Fruit fly (Drosophila melanogaster): ENCODE measurements around the gene Best1.

The Best1 gene

dm6 chr3R:10153957-10154685 is 16.2 kb downstream of the Best1 start:
- TF ChIP-seq pdm3 (GFP tag; optimal IDR thresholded peaks at IDR 0.05) (peak; percentile 58), Eip75B (GFP tag; optimal IDR thresholded peaks at IDR 0.05) (peak; percentile 23), CG11762 (GFP tag; optimal IDR thresholded peaks at IDR 0.05; ENCODE audit: insufficient read depth) (peak; percentile 19), salr (GFP tag; optimal IDR thresholded peaks at IDR 0.05) (peak in 1 of 2 experiments; percentile 33), Lpt (GFP tag; optimal IDR thresholded peaks at IDR 0.05) (peak; percentile 41), CG15336 (GFP tag; IDR thresholded peaks at IDR 0.05) (peak; percentile 87), CG6792 (GFP tag; optimal IDR thresholded peaks at IDR 0.05) (peak; percentile 19), Ets96B (tag; optimal IDR thresholded peaks at IDR 0.05) (no peak), dac (GFP tag; optimal IDR thresholded peaks at IDR 0.05) (peak; percentile 60), CG4318 (GFP tag; optimal IDR thresholded peaks at IDR 0.05) (peak; percentile 37), CG8119 (GFP tag; IDR thresholded peaks at IDR 0.05) (peak; percentile 74), cyc (GFP tag; optimal IDR thresholded peaks at IDR 0.05) (no peak), lz (GFP tag; optimal IDR thresholded peaks at IDR 0.05) (no peak), CG10631 (GFP tag; optimal IDR thresholded peaks at IDR 0.05) (peak; percentile 34), eg (GFP tag; IDR thresholded peaks at IDR 0.05) (no peak; the same call in none of the 3 replicates), Hr4 (GFP tag; optimal IDR thresholded peaks at IDR 0.05) (peak; percentile 75), CG11294 (GFP tag; IDR thresholded peaks at IDR 0.05) (peak; percentile 53; the same call in 1 of the 2 replicates), achi (GFP tag; optimal IDR thresholded peaks at IDR 0.05) (peak; percentile 61), CG3919 (GFP tag; optimal IDR thresholded peaks at IDR 0.05) (no peak), Hr38 (GFP tag; optimal IDR thresholded peaks at IDR 0.05) (no peak), acj6 (GFP tag; optimal IDR thresholded peaks at IDR 0.05) (peak; percentile 33), Gug (GFP tag; IDR thresholded peaks at IDR 0.05) (peak; percentile 62), CG8319 (GFP tag; optimal IDR thresholded peaks at IDR 0.05) (peak; percentile 8), CG7368 (GFP tag; optimal IDR thresholded peaks at IDR 0.05) (peak; percentile 16), spab (GFP tag; optimal IDR thresholded peaks at IDR 0.05) (peak; percentile 2), CG16779 (tag; optimal IDR thresholded peaks at IDR 0.05) (no peak), CG6163 (GFP tag; IDR thresholded peaks at IDR 0.05) (peak; percentile 79; the same call in 2 of the 3 replicates), CG6808 (GFP tag; optimal IDR thresholded peaks at IDR 0.05) (no peak), CG8632 (GFP tag; optimal IDR thresholded peaks at IDR 0.05) (no peak)

dm6 chr3R:10151830-10152513 is 18.3 kb downstream of the Best1 start, which contains the start of gene CG34303:
Gene CG34303, minus strand, starts transcription at chr3R:10151880.
- TF ChIP-seq dsx (GFP tag; optimal IDR thresholded peaks at IDR 0.05; ENCODE audit: poor library complexity, severe bottlenecking) (no peak), CG6854 (GFP tag; optimal IDR thresholded peaks at IDR 0.05) (no peak), Eip78C (GFP tag) (peak; percentile 27), CG6808 (GFP tag; optimal IDR thresholded peaks at IDR 0.05) (no peak), acj6 (GFP tag; optimal IDR thresholded peaks at IDR 0.05) (no peak)

- TF ChIP-seq cyc (GFP tag; optimal IDR thresholded peaks at IDR 0.05) (no peak), topi (GFP tag; optimal IDR thresholded peaks at IDR 0.05) (no peak), fkh (GFP tag; optimal IDR thresholded peaks at IDR 0.05) (peak; percentile 37), eg (GFP tag; IDR thresholded peaks at IDR 0.05) (no peak), ss (GFP tag; optimal IDR thresholded peaks at IDR 0.05) (no peak)
These were observed 19.7 kb downstream of the Best1 start for dm6 chr3R:10150555-10150954.

All from whole organism, prepupa.